Worm (Caenorhabditis elegans) whole organism, L2 larva: ENCODE results near the gene F13A2.9.

Experiments used
- F13H6.1 ChIP-seq: sonication (generic microtip); optimal IDR thresholded peaks from 2 replicates; lab custom pipeline; 2016; ENCODE audit warnings: missing genetic modification characterization, missing compliant biosample characterization
- R02D3.7 ChIP-seq: fragments of 150-350 bp; optimal IDR thresholded peaks from 2 replicates; lab custom pipeline; 2014; ENCODE audit warnings: missing biosample characterization, missing genetic modification characterization
- Y55F3AM.14 ChIP-seq: fragments of 200-800 bp; sonication (Bioruptor generic); optimal IDR thresholded peaks from 2 replicates; lab custom pipeline; 2018; ENCODE audit warnings: mild to moderate bottlenecking, missing genetic modification characterization, missing compliant biosample characterization
- ama-1 ChIP-seq: fragments of 150-350 bp; optimal IDR thresholded peaks from 2 replicates; lab custom pipeline; 2018; ENCODE audit warnings: inconsistent platforms
- blmp-1 ChIP-seq: sonication (generic microtip); optimal IDR thresholded peaks from 2 replicates; lab custom pipeline; 2017; ENCODE audit warnings: missing genetic modification characterization, mild to moderate bottlenecking, missing compliant biosample characterization, antibody characterized with exemption, moderate library complexity; ENCODE audit not compliant: insufficient read depth
- ceh-16 ChIP-seq: fragments of 150-350 bp; optimal IDR thresholded peaks from 2 replicates; lab custom pipeline; 2014; ENCODE audit warnings: missing biosample characterization, missing genetic modification characterization
- crh-2 ChIP-seq: sonication (generic microtip); optimal IDR thresholded peaks from 2 replicates; lab custom pipeline; 2017; ENCODE audit warnings: missing biosample characterization, missing genetic modification characterization
- dmd-4 ChIP-seq: sonication (generic microtip); optimal IDR thresholded peaks from 2 replicates; lab custom pipeline; 2017; ENCODE audit warnings: missing biosample characterization, missing genetic modification characterization
- elt-1 ChIP-seq: fragments of 150-350 bp; optimal IDR thresholded peaks from 2 replicates; lab custom pipeline; 2014; ENCODE audit warnings: missing biosample characterization, missing genetic modification characterization
- elt-3 ChIP-seq: sonication (generic microtip); optimal IDR thresholded peaks from 2 replicates; lab custom pipeline; 2017; ENCODE audit warnings: missing biosample characterization, missing genetic modification characterization
- fos-1 ChIP-seq: fragments of 150-350 bp; optimal IDR thresholded peaks from 2 replicates; lab custom pipeline; 2014; ENCODE audit warnings: missing biosample characterization, missing genetic modification characterization
- gmeb-1 ChIP-seq: fragments of 150-350 bp; optimal IDR thresholded peaks from 2 replicates; lab custom pipeline; 2014; ENCODE audit warnings: missing biosample characterization, missing genetic modification characterization
- lin-11 ChIP-seq: fragments of 150-350 bp; sonication (generic microtip); optimal IDR thresholded peaks from 2 replicates; lab custom pipeline; 2014; ENCODE audit warnings: missing biosample characterization, missing genetic modification characterization, inconsistent platforms, mixed read lengths
- lin-39 ChIP-seq: fragments of 150-350 bp; optimal IDR thresholded peaks from 2 replicates; lab custom pipeline; 2014; ENCODE audit warnings: missing biosample characterization, missing genetic modification reagents, missing genetic modification characterization
- lsy-2 ChIP-seq, 2 experiments: fragments of 150-350 bp in 1 of 2; sonication (generic microtip) in 1 of 2; optimal IDR thresholded peaks; 2 replicates each; lab custom pipeline; 2014 to 2017; ENCODE audit warnings: missing biosample characterization in 2 of 2, missing genetic modification characterization in 2 of 2
- mab-5 ChIP-seq: fragments of 150-350 bp; optimal IDR thresholded peaks from 2 replicates; lab custom pipeline; 2014; ENCODE audit warnings: missing biosample characterization, missing genetic modification characterization
- mbf-1 ChIP-seq: sonication (generic microtip); optimal IDR thresholded peaks from 2 replicates; lab custom pipeline; 2017; ENCODE audit warnings: missing biosample characterization, missing genetic modification characterization
- nhr-12 ChIP-seq: fragments of 150-350 bp; optimal IDR thresholded peaks from 2 replicates; lab custom pipeline; 2014; ENCODE audit warnings: missing biosample characterization, missing genetic modification characterization
- nhr-129 ChIP-seq: fragments of 150-350 bp; optimal IDR thresholded peaks from 2 replicates; lab custom pipeline; 2014; ENCODE audit warnings: missing biosample characterization, missing genetic modification characterization
- nhr-21 ChIP-seq: fragments of 150-350 bp; optimal IDR thresholded peaks from 2 replicates; lab custom pipeline; 2014; ENCODE audit warnings: missing biosample characterization, missing genetic modification characterization
- nhr-23 ChIP-seq: fragments of 150-350 bp; optimal IDR thresholded peaks from 2 replicates; lab custom pipeline; 2014; ENCODE audit warnings: missing biosample characterization, missing genetic modification reagents, missing genetic modification characterization
- nhr-77 ChIP-seq: fragments of 150-350 bp; optimal IDR thresholded peaks from 2 replicates; lab custom pipeline; 2014; ENCODE audit warnings: missing biosample characterization, missing genetic modification characterization
- peb-1 ChIP-seq: fragments of 150-350 bp; optimal IDR thresholded peaks from 2 replicates; lab custom pipeline; 2014; ENCODE audit warnings: missing biosample characterization, missing genetic modification characterization
- sem-4 ChIP-seq: fragments of 150-350 bp; optimal IDR thresholded peaks from 2 replicates; lab custom pipeline; 2014; ENCODE audit warnings: missing biosample characterization, missing genetic modification reagents, missing genetic modification characterization
- sma-3 ChIP-seq: sonication (generic microtip); optimal IDR thresholded peaks from 2 replicates; lab custom pipeline; 2016; ENCODE audit warnings: missing genetic modification reagents, missing genetic modification characterization, missing compliant biosample characterization
- unc-39 ChIP-seq: fragments of 150-350 bp; optimal IDR thresholded peaks from 2 replicates; lab custom pipeline; 2014; ENCODE audit warnings: missing biosample characterization, missing genetic modification characterization
- unc-55 ChIP-seq: fragments of 150-350 bp; sonication (generic microtip); optimal IDR thresholded peaks from 3 replicates; lab custom pipeline; 2014; ENCODE audit warnings: missing biosample characterization, missing genetic modification reagents, missing genetic modification characterization
- ztf-1 ChIP-seq: fragments of 200-800 bp; sonication (Bioruptor generic); conservative IDR thresholded peaks from 2 replicates; pipeline ENCODE4 v1.3.6; 2022; ENCODE audit warnings: missing genetic modification characterization, missing compliant biosample characterization

F13A2.9 gene

ce11 chrV:4387402-4387801 lies at the start of gene F13A2.9:
TSS of gene F13A2.9 (minus strand) at chrV:4387502.
- no peak for TF ChIP-seq elt-3
- TF ChIP-seq lsy-2 (tag; optimal IDR thresholded peaks at IDR 0.05; lab: Kevin White, UChicago) = no peak
- TF ChIP-seq unc-39 (tag; lab: Kevin White, UChicago) = no peak
- no peak for TF ChIP-seq gmeb-1 (tag; lab: Kevin White, UChicago)
- TF ChIP-seq ama-1 (lab: Kevin White, UChicago) = no peak

ce11 chrV:4435411-4435981 lies 48.2 kb upstream of the F13A2.9 start, which contains the start of gene Y47D7A.13:
TSS of gene Y47D7A.13 (minus strand) at chrV:4435927.
- TF ChIP-seq nhr-12 (no peak), gmeb-1 (tag; lab: Kevin White, UChicago) (no peak), unc-39 (tag; lab: Kevin White, UChicago) (no peak), R02D3.7 (no peak), peb-1 (tag; lab: Kevin White, UChicago) (no peak), mbf-1 (tag; lab: Kevin White, UChicago) (no peak), mab-5 (no peak), crh-2 (tag; lab: Kevin White, UChicago) (no peak), nhr-23 (tag; lab: Kevin White, UChicago) (no peak)

- TF ChIP-seq lin-11 (tag; lab: Kevin White, UChicago) (no peak), nhr-129 (no peak), crh-2 (tag; lab: Kevin White, UChicago) (no peak), lin-39 (no peak), nhr-77 (no peak), unc-39 (tag; lab: Kevin White, UChicago) (no peak), Y55F3AM.14 (GFP tag; lab: Kevin White, UChicago) (no peak), lsy-2 (tag; optimal IDR thresholded peaks at IDR 0.05; lab: Kevin White, UChicago) (no peak), mbf-1 (tag; lab: Kevin White, UChicago) (no peak), sma-3 (GFP tag; lab: Kevin White, UChicago) (no peak)
These were observed 45.5 kb upstream of the F13A2.9 start, which contains the start of gene Y47D7A.15 for ce11 chrV:4432783-4433237. TSS of gene Y47D7A.15 (minus strand) at chrV:4433187.

ce11 chrV:4429576-4429975 lies 42.3 kb upstream of the F13A2.9 start, which contains the start of gene Y47D7A.12:
TSS of gene Y47D7A.12 (minus strand) at chrV:4429676.
- TF ChIP-seq crh-2 (tag; lab: Kevin White, UChicago) (no peak), peb-1 (tag; lab: Kevin White, UChicago) (no peak), fos-1 (tag; lab: Kevin White, UChicago) (no peak)

- no peak for TF ChIP-seq nhr-77
- TF ChIP-seq nhr-21 (tag; lab: Kevin White, UChicago) = no peak
- no peak for TF ChIP-seq elt-1
These were observed 40.9 kb upstream of the F13A2.9 start, which contains the start of gene Y47D7A.11 for ce11 chrV:4428202-4428601. TSS of gene Y47D7A.11 (minus strand) at chrV:4428302.

ce11 chrV:4423860-4424401 lies 36.6 kb upstream of the F13A2.9 start, which contains the start of the genes Y47D7A.9 and Y47D7A.19:
TSS of gene Y47D7A.9 (minus strand) at chrV:4423960.
TSS of gene Y47D7A.19 (plus strand) at chrV:4424351.
- TF ChIP-seq mab-5 = no peak
- TF ChIP-seq blmp-1 (tag; lab: Kevin White, UChicago) = no peak
- TF ChIP-seq nhr-77 = no peak
- no peak for TF ChIP-seq crh-2 (tag; lab: Kevin White, UChicago)
- TF ChIP-seq sem-4 (tag; lab: Kevin White, UChicago) = no peak
- no peak for TF ChIP-seq R02D3.7
- no peak for TF ChIP-seq Y55F3AM.14 (GFP tag; lab: Kevin White, UChicago)
- TF ChIP-seq peb-1 (tag; lab: Kevin White, UChicago) = no peak
- TF ChIP-seq ceh-16 (tag; lab: Kevin White, UChicago) = no peak
- TF ChIP-seq ztf-1 = no peak
- no peak for TF ChIP-seq lin-11 (tag; lab: Kevin White, UChicago)
- no peak for TF ChIP-seq dmd-4
- no peak for TF ChIP-seq fos-1 (tag; lab: Kevin White, UChicago)
- no peak for TF ChIP-seq ama-1 (lab: Kevin White, UChicago)
- no peak for TF ChIP-seq unc-39 (tag; lab: Kevin White, UChicago)
- no peak for TF ChIP-seq F13H6.1 (tag; lab: Kevin White, UChicago)

- TF ChIP-seq unc-55 (GFP tag; lab: Kevin White, UChicago) = no peak
- TF ChIP-seq sem-4 (tag; lab: Kevin White, UChicago) = no peak
- TF ChIP-seq F13H6.1 (tag; lab: Kevin White, UChicago) = no peak
- TF ChIP-seq, all 48 proteins: peak for 0
These were observed 35.8 kb upstream of the F13A2.9 start for ce11 chrV:4423087-4423486.
